Worm (Caenorhabditis elegans): ENCODE results near the gene clc-29.
"Not testable (repeated sequence)": the region's sequence is repeated elsewhere in the genome, so short reads cannot be mapped to it uniquely, and the experiment has no call there.

Gene clc-29

DNA sequence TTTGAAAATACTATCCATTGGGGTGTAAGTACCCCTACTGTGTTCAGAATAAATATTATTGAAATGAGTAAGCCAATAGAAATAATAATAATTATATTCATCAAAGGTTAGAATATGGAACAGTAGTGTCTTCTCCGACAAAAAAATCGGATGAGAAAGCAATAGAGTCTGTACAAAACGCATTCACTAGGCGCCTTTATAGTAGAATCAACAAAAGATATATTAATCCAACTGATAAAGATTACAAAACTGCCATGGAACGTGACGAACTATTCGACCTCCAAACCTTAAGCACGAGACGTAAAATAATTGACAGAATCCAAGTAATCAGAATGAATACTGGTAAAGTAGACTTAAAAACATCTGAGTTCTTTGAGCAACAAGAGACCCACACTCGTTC lies at the start of gene clc-29:
clc-29 (minus strand) TSS at position 101 of the 400 bp plus-strand sequence.
- not testable (repeated sequence) for TF ChIP-seq mab-5, nhr-12, sptf-1 (tag; optimal IDR thresholded peaks at IDR 0.05)

DNA sequence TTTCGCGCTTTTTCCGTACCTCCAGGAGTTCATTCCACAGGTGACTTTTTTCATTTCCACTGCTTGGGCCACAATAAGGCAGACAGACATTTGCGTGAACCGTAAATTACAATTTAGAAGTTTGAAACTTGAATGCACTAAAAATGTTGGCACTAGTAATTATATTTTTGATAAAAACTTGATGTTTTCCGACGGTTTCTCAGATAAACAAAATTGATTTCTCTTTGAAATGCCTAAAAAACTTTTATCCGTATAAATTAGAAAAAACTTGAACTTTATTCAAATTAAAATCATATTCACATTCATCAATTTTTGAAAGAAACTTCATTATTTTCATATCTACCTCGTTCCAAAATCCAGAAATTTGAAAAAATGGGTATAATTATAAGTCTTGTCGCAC lies 48.0 kb upstream of the clc-29 start, which contains the start of gene ZK353.3:
ZK353.3 (plus strand) TSS at position 301 of the 400 bp plus-strand sequence.
- TF ChIP-seq ham-2 (GFP tag; optimal IDR thresholded peaks at IDR 0.05) = no peak
- no peak for TF ChIP-seq lsy-2 (tag; optimal IDR thresholded peaks at IDR 0.05)
- TF ChIP-seq lin-32 (GFP tag; optimal IDR thresholded peaks at IDR 0.05) = no peak
- TF ChIP-seq M03D4.4 (tag; optimal IDR thresholded peaks at IDR 0.05) = no peak
- no peak for TF ChIP-seq ztf-11 (tag; optimal IDR thresholded peaks at IDR 0.05)
- TF ChIP-seq flh-1 (GFP tag; optimal IDR thresholded peaks at IDR 0.05) = no peak
- no peak for TF ChIP-seq ceh-83 (GFP tag; optimal IDR thresholded peaks at IDR 0.05)
- no peak for TF ChIP-seq unc-39 (tag; optimal IDR thresholded peaks at IDR 0.05)
- no peak for TF ChIP-seq nhr-76 (tag; optimal IDR thresholded peaks at IDR 0.05)
- TF ChIP-seq nhr-237 (tag; optimal IDR thresholded peaks at IDR 0.05) = no peak
- TF ChIP-seq sptf-1 (tag; optimal IDR thresholded peaks at IDR 0.05) = no peak
- TF ChIP-seq nhr-28 (tag; optimal IDR thresholded peaks at IDR 0.05) = no peak
- TF ChIP-seq elt-3 (tag; optimal IDR thresholded peaks at IDR 0.05) = no peak
- TF ChIP-seq snpc-4 (tag; optimal IDR thresholded peaks at IDR 0.05) = no peak
- no peak for TF ChIP-seq mep-1 (tag; optimal IDR thresholded peaks at IDR 0.05)
- no peak for TF ChIP-seq ceh-43 (GFP tag; optimal IDR thresholded peaks at IDR 0.05)
- no peak for TF ChIP-seq unc-120 (tag; optimal IDR thresholded peaks at IDR 0.05; ENCODE audit: poor library complexity, severe bottlenecking)

DNA sequence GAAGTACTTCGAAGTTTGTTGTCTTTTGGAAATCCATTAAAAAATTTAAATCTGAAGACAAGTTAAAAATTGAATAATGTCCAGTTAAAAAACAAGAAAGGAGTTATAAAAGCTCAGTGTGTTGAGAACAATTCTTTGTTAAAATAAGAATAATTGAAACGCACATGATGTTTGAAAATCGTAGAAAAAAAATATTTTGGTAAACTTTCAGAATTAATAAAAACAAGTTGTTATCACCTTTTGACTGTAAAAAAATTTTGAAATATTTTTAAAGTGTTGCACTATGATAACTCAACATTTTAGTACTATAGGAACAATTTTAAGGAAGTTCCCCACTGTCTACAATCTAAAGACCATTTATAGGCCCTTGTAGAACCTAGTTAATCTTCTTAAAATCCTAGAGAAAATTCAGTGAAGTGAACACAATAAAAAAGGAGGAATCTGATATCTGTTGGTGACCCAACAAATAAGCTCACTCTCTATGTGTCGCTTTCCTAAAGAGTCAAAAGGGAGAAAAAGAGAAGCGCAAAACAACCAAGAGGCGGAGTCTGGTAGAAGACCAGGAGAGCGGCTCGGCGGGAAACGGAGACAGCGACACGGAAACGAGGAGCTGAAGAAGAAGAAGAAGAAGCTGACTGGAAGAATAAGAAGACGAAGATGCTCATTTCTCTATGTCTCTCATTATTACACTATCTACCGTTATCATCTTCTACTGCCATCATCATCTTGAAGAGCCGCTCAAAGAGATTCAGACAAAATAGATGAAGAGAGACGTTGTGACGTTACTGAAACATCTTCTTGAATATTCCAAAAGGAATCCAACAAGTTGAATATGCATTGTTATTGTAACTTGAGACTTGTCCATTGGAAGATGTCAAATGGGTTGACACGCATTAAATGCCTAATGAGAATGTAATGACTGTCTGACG lies 46.9 kb upstream of the clc-29 start, which contains the start of gene ZK353.10:
ZK353.10 (minus strand) TSS at position 51 of the 929 bp plus-strand sequence.
- no peak for TF ChIP-seq blmp-1 (tag; optimal IDR thresholded peaks at IDR 0.05)
- TF ChIP-seq flh-1 (GFP tag; optimal IDR thresholded peaks at IDR 0.05) = no peak
- TF ChIP-seq cnd-1 (tag; optimal IDR thresholded peaks at IDR 0.05) = no peak
- TF ChIP-seq bed-3 (GFP tag; optimal IDR thresholded peaks at IDR 0.05) = no peak
- no peak for TF ChIP-seq M03D4.4 (tag; optimal IDR thresholded peaks at IDR 0.05)

DNA sequence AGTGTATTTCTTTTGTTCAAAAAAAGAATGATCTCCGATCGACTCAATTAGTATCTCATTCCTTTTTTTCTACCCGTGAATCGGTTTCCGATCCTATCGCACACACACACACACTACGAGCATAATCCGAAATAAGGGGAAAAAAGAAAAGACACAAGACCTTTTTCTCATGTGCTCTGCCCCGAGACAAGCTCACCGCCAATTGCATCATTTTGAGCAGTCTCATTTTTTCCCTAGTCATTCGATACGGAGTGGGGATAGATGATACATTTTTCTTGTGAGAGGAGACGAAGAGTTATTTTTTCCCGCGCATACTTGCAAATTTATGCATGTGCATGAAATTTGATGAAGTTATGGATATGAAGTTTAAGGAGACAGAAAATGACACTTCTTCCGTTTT lies 44.6 kb upstream of the clc-29 start:
- TF ChIP-seq mab-5 (tag; optimal IDR thresholded peaks at IDR 0.05) (no peak), tbx-8 (GFP tag; optimal IDR thresholded peaks at IDR 0.05) (no peak), lin-32 (GFP tag; optimal IDR thresholded peaks at IDR 0.05) (no peak), ces-1 (GFP tag; optimal IDR thresholded peaks at IDR 0.05) (no peak), blmp-1 (tag; optimal IDR thresholded peaks at IDR 0.05) (no peak), ceh-43 (GFP tag; optimal IDR thresholded peaks at IDR 0.05) (no peak), elt-1 (tag; optimal IDR thresholded peaks at IDR 0.05; ENCODE audit: borderline replicate concordance, insufficient read depth) (no peak), lin-13 (tag; optimal IDR thresholded peaks at IDR 0.05) (no peak), nhr-76 (tag; optimal IDR thresholded peaks at IDR 0.05) (no peak), mep-1 (tag; optimal IDR thresholded peaks at IDR 0.05) (no peak), M03D4.4 (tag; optimal IDR thresholded peaks at IDR 0.05) (no peak), lsy-2 (tag; optimal IDR thresholded peaks at IDR 0.05) (no peak), nhr-2 (tag; optimal IDR thresholded peaks at IDR 0.05) (no peak), nhr-237 (tag; optimal IDR thresholded peaks at IDR 0.05) (no peak), mls-2 (tag; optimal IDR thresholded peaks at IDR 0.05) (no peak), drap-1 (GFP tag; optimal IDR thresholded peaks at IDR 0.05) (no peak)

DNA sequence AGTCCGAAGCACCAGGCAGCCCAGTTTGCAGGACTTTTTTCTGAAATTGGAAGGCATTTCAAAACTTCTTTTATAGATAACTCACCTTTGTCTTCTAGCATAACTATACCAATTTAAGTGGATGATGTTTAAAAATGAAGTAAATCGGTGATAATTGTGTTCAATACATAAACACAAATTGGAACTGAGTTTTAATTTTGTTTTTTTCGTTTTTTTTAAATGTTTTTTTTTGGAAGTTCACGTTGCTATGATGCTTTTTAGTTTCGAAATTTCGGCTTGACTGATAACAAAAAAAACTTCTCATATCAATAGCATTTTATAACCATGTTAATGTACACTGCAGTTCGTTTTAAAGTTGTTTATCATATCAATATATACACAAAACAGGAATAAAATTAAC lies 41.8 kb upstream of the clc-29 start, which contains the start of gene ZK353.4:
ZK353.4 (minus strand) TSS at position 101 of the 400 bp plus-strand sequence.
- TF ChIP-seq elt-3 (tag; optimal IDR thresholded peaks at IDR 0.05) = no peak
- TF ChIP-seq nhr-237 (tag; optimal IDR thresholded peaks at IDR 0.05) = no peak
- TF ChIP-seq mep-1 (tag; optimal IDR thresholded peaks at IDR 0.05) = no peak
- no peak for TF ChIP-seq elt-1 (tag; optimal IDR thresholded peaks at IDR 0.05; ENCODE audit: borderline replicate concordance, insufficient read depth)
- TF ChIP-seq blmp-1 (tag; optimal IDR thresholded peaks at IDR 0.05) = no peak
- TF ChIP-seq M03D4.4 (tag; optimal IDR thresholded peaks at IDR 0.05) = no peak
- no peak for TF ChIP-seq flh-1 (GFP tag; optimal IDR thresholded peaks at IDR 0.05)
- TF ChIP-seq unc-120 (tag; optimal IDR thresholded peaks at IDR 0.05; ENCODE audit: poor library complexity, severe bottlenecking) = no peak
- no peak for TF ChIP-seq nhr-76 (tag; optimal IDR thresholded peaks at IDR 0.05)
- no peak for TF ChIP-seq hlh-1 (tag; optimal IDR thresholded peaks at IDR 0.05)
- TF ChIP-seq mab-5 (tag; optimal IDR thresholded peaks at IDR 0.05) = no peak
- no peak for TF ChIP-seq mls-2 (tag; optimal IDR thresholded peaks at IDR 0.05)
- no peak for TF ChIP-seq drap-1 (GFP tag; optimal IDR thresholded peaks at IDR 0.05)
- TF ChIP-seq nhr-2 (tag; optimal IDR thresholded peaks at IDR 0.05) = no peak
